Worm (Caenorhabditis elegans) whole organism, L4 larva: ENCODE data around the gene cest-25.

Experiments
- ZK337.2 ChIP-seq: fragments of 200-800 bp; sonication (Bioruptor generic); IDR thresholded peaks from 2 replicates; pipeline ENCODE4 v1.3.6; 2022; ENCODE audit warnings: missing genetic modification reagents, missing genetic modification characterization, missing compliant biosample characterization
- ceh-82 ChIP-seq: sonication (generic microtip); optimal IDR thresholded peaks from 2 replicates; lab custom pipeline; 2017; ENCODE audit warnings: missing biosample characterization, missing genetic modification characterization
- ces-1 ChIP-seq: fragments of 150-350 bp; sonication (generic microtip); optimal IDR thresholded peaks from 4 replicates; lab custom pipeline; 2014; ENCODE audit warnings: missing biosample characterization, missing genetic modification reagents, missing genetic modification characterization
- duxl-1 ChIP-seq: sonication (generic microtip); optimal IDR thresholded peaks from 2 replicates; lab custom pipeline; 2016; ENCODE audit warnings: mild to moderate bottlenecking, missing genetic modification characterization, moderate library complexity, missing compliant biosample characterization; ENCODE audit not compliant: poor library complexity
- fkh-10 ChIP-seq: fragments of 150-350 bp; optimal IDR thresholded peaks from 2 replicates; lab custom pipeline; 2014; ENCODE audit warnings: missing biosample characterization, missing genetic modification reagents, missing genetic modification characterization
- hif-1 ChIP-seq, 2 experiments: sonication (generic microtip); optimal IDR thresholded peaks; 2 replicates each; lab custom pipeline; 2016 to 2017; ENCODE audit warnings: missing compliant biosample characterization in 2 of 2, missing genetic modification characterization in 2 of 2, missing genetic modification reagents in 2 of 2, missing genotype in 2 of 2, mild to moderate bottlenecking in 1 of 2
- lin-29 ChIP-seq: fragments of 200-800 bp; sonication (Bioruptor generic); IDR thresholded peaks from 2 replicates; pipeline ENCODE4 v1.3.6; 2022; ENCODE audit warnings: missing genetic modification reagents, missing genetic modification characterization, missing compliant biosample characterization
- nhr-41 ChIP-seq: fragments of 200-800 bp; sonication (Bioruptor generic); IDR thresholded peaks from 2 replicates; pipeline ENCODE4 v1.3.6; 2022; ENCODE audit warnings: missing genetic modification reagents, missing genetic modification characterization, missing compliant biosample characterization
- nhr-76 ChIP-seq: fragments of 150-350 bp; optimal IDR thresholded peaks from 2 replicates; lab custom pipeline; 2014; ENCODE audit warnings: missing biosample characterization, missing genetic modification characterization

cest-25 gene

DNA sequence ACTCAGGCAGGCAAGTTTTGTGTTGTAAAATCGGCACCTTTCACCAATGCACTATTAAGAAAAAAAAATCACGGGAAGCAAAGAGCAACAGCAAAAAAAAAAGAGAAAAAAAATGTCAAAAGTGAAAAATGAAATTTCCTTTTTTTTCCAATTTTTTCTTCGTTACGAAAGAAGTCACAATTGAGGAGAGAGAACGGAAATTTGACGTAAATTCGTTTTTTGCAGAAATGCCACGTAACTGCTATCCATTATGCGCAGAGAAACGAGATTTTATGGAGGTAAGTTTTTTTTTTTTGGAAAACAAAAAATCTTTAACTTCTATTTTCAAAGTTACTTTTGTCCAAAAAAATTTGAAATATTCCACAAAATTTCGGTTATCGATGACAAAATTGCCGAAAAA is 52.7 kb downstream of the cest-25 start:
- TF ChIP-seq hif-1 (tag; optimal IDR thresholded peaks at IDR 0.05; lab: Kevin White, UChicago) (no peak), nhr-41 (GFP tag; lab: Robert Waterston, UW) (no peak), fkh-10 (GFP tag; lab: Kevin White, UChicago) (peak; percentile 71), ces-1 (GFP tag; lab: Kevin White, UChicago) (peak; percentile 50), nhr-76 (tag; lab: Kevin White, UChicago) (no peak)

DNA sequence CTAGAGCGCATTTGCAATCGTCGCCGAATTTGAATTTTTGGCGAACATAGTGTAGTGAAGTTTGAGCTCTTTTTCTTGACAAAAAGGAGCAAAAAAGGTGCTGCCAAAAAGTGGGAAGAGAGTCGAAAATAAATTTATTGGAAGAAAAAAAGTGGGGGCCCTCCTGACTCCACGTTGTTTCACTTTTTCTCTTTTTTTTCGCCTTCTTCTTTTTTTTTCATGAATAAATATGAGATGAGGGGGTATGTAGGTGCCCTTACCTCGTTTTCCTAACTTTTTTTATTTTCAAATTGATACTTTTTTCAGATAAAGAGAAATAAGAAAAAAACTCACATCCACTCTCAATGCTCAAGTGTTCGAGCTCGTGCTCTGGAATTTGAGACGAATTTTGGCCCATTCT is 53.3 kb downstream of the cest-25 start, which contains the start of the genes Y71H2AL.2, Y71H2AL.4 and pbo-1:
TSS of gene Y71H2AL.2 (plus strand) at position 301 of the 400 bp plus-strand sequence.
TSS of gene Y71H2AL.4 (plus strand) at position 345 of the 400 bp plus-strand sequence.
TSS of gene pbo-1 (minus strand) at position 400 of the 400 bp plus-strand sequence.
- TF ChIP-seq lin-29 (GFP tag; lab: Robert Waterston, UW) = no peak
- no peak for TF ChIP-seq ceh-82 (tag; lab: Kevin White, UChicago)
- no peak for TF ChIP-seq nhr-41 (GFP tag; lab: Robert Waterston, UW)
- TF ChIP-seq nhr-76 (tag; lab: Kevin White, UChicago) = no peak
- TF ChIP-seq ZK337.2 (GFP tag; lab: Robert Waterston, UW) = no peak
- TF ChIP-seq duxl-1 (tag; lab: Kevin White, UChicago) = no peak
